Fruit fly (Drosophila melanogaster) whole organism, embryonic: ENCODE results near the gene LpR1.

ENCODE experiments used
- Ada2b ChIP-seq: fragments of 200-800 bp; sonication (Bioruptor generic); IDR thresholded peaks from 2 replicates; pipeline ENCODE4 v1.3.6; 2022; ENCODE audit warnings: missing biosample characterization, missing genetic modification characterization
- B-H2 ChIP-seq: fragments of 200-800 bp; sonication (Bioruptor generic); optimal IDR thresholded peaks from 2 replicates; lab custom pipeline; 2018; ENCODE audit warnings: missing biosample characterization, mild to moderate bottlenecking, missing genetic modification characterization
- CG10431 ChIP-seq: fragments of 200-800 bp; sonication (Bioruptor generic); optimal IDR thresholded peaks from 3 replicates; lab custom pipeline; 2018; ENCODE audit warnings: missing biosample characterization, mild to moderate bottlenecking, missing genetic modification characterization
- CG10959 ChIP-seq: fragments of 200-800 bp; sonication (Bioruptor generic); IDR thresholded peaks from 2 replicates; pipeline ENCODE4 v1.3.6; 2022; ENCODE audit warnings: missing biosample characterization, missing genetic modification characterization
- CG12744 ChIP-seq: fragments of 200-800 bp; sonication (Bioruptor generic); optimal IDR thresholded peaks from 2 replicates; lab custom pipeline; 2016; ENCODE audit warnings: missing biosample characterization, missing genetic modification characterization
- CG15011 ChIP-seq: fragments of 200-800 bp; sonication (Bioruptor generic); optimal IDR thresholded peaks from 3 replicates; lab custom pipeline; 2018; ENCODE audit warnings: missing biosample characterization, mild to moderate bottlenecking, missing genetic modification characterization
- CG1647 ChIP-seq: fragments of 200-800 bp; sonication (Bioruptor generic); optimal IDR thresholded peaks from 3 replicates; lab custom pipeline; 2016; ENCODE audit warnings: missing biosample characterization, missing genetic modification characterization
- CG17802 ChIP-seq: fragments of 200-800 bp; sonication (Bioruptor generic); optimal IDR thresholded peaks from 2 replicates; lab custom pipeline; 2018; ENCODE audit warnings: missing biosample characterization, mild to moderate bottlenecking, missing genetic modification characterization, moderate library complexity
- CG18262 ChIP-seq: fragments of 200-800 bp; optimal IDR thresholded peaks from 3 replicates; lab custom pipeline; 2019; ENCODE audit warnings: missing biosample characterization, mild to moderate bottlenecking, missing genetic modification characterization, moderate library complexity
- CG2199 ChIP-seq: fragments of 200-800 bp; sonication (Bioruptor generic); IDR thresholded peaks from 3 replicates; pipeline ENCODE4 v1.3.6; 2022; ENCODE audit warnings: missing biosample characterization, missing genetic modification characterization
- CG2678 ChIP-seq: fragments of 200-800 bp; sonication (Bioruptor generic); optimal IDR thresholded peaks from 3 replicates; lab custom pipeline; 2019; ENCODE audit warnings: missing biosample characterization, mild to moderate bottlenecking, missing genetic modification characterization, moderate library complexity
- CG30403 ChIP-seq: fragments of 200-800 bp; sonication (Bioruptor generic); optimal IDR thresholded peaks from 3 replicates; lab custom pipeline; 2016; ENCODE audit warnings: missing biosample characterization, missing genetic modification characterization
- CG3163 ChIP-seq: fragments of 200-800 bp; sonication (Bioruptor generic); optimal IDR thresholded peaks from 3 replicates; lab custom pipeline; 2016; ENCODE audit warnings: missing biosample characterization, missing genetic modification characterization
- CG34376 ChIP-seq: fragments of 200-800 bp; sonication (Bioruptor generic); optimal IDR thresholded peaks from 2 replicates; lab custom pipeline; 2018; ENCODE audit warnings: missing biosample characterization, mild to moderate bottlenecking, missing genetic modification characterization
- CG4328 ChIP-seq: fragments of 200-800 bp; sonication (Bioruptor generic); optimal IDR thresholded peaks from 3 replicates; lab custom pipeline; 2017; ENCODE audit warnings: missing biosample characterization, missing genetic modification reagents, missing genetic modification characterization
- CG4707 ChIP-seq: fragments of 200-800 bp; sonication (Bioruptor generic); optimal IDR thresholded peaks from 2 replicates; lab custom pipeline; 2018; ENCODE audit warnings: missing biosample characterization, mild to moderate bottlenecking, missing genetic modification characterization, moderate library complexity
- Deaf1 ChIP-seq: fragments of 200-800 bp; optimal IDR thresholded peaks from 3 replicates; lab custom pipeline; 2019; ENCODE audit warnings: missing biosample characterization, mild to moderate bottlenecking, missing genetic modification characterization, moderate library complexity
- Eip74EF ChIP-seq, 2 experiments: fragments of 200-800 bp in 1 of 2; fragments of >200 bp in 1 of 2; sonication (Bioruptor generic) in 1 of 2; optimal IDR thresholded peaks; 2 replicates each; lab custom pipeline; 2017 to 2019; ENCODE audit warnings: missing biosample characterization in 2 of 2, missing genetic modification characterization in 2 of 2, mild to moderate bottlenecking in 1 of 2, moderate library complexity in 1 of 2
- Ets97D ChIP-seq: fragments of 200-800 bp; sonication (Bioruptor generic); optimal IDR thresholded peaks from 3 replicates; lab custom pipeline; 2016; ENCODE audit warnings: missing biosample characterization, missing genetic modification characterization
- Fer2 ChIP-seq: fragments of 200-800 bp; sonication (Bioruptor generic); optimal IDR thresholded peaks from 2 replicates; lab custom pipeline; 2018; ENCODE audit warnings: missing biosample characterization, mild to moderate bottlenecking, missing genetic modification characterization, moderate library complexity
- Fer3 ChIP-seq: fragments of 200-800 bp; sonication (Bioruptor generic); optimal IDR thresholded peaks from 2 replicates; lab custom pipeline; 2018; ENCODE audit warnings: missing biosample characterization, mild to moderate bottlenecking, missing genetic modification characterization, moderate library complexity
- GATAe ChIP-seq: fragments of 200-800 bp; sonication (Bioruptor generic); conservative IDR thresholded peaks from 2 replicates; pipeline ENCODE4 v1.3.6; 2022; ENCODE audit warnings: missing biosample characterization, missing genetic modification characterization
- H2.0 ChIP-seq: fragments of 200-800 bp; sonication (Bioruptor generic); IDR thresholded peaks from 2 replicates; pipeline ENCODE4 v1.3.6; 2022; ENCODE audit warnings: missing biosample characterization, missing genetic modification characterization
- HHEX ChIP-seq: fragments of 200-800 bp; sonication (Bioruptor generic); optimal IDR thresholded peaks from 3 replicates; lab custom pipeline; 2017; ENCODE audit warnings: missing biosample characterization, mild to moderate bottlenecking, missing genetic modification characterization, missing genetic modification reagents
- HmgZ ChIP-seq: fragments of 200-800 bp; sonication (Bioruptor generic); optimal IDR thresholded peaks from 2 replicates; lab custom pipeline; 2018; ENCODE audit warnings: missing biosample characterization, mild to moderate bottlenecking, missing genetic modification characterization
- Hmx ChIP-seq: fragments of 200-800 bp; sonication (Bioruptor generic); optimal IDR thresholded peaks from 2 replicates; lab custom pipeline; 2016; ENCODE audit warnings: missing biosample characterization, missing genetic modification characterization
- Hr3 ChIP-seq: fragments of 200-800 bp; sonication (Bioruptor generic); optimal IDR thresholded peaks from 3 replicates; lab custom pipeline; 2016; ENCODE audit warnings: missing biosample characterization, missing genetic modification characterization
- Hr39 ChIP-seq: fragments of >200 bp; optimal IDR thresholded peaks from 2 replicates; lab custom pipeline; 2017
- Hr78 ChIP-seq, 2 experiments: fragments of 200-800 bp in 1 of 2; fragments of >200 bp in 1 of 2; sonication (Bioruptor generic) in 1 of 2; optimal IDR thresholded peaks; 2 replicates each; lab custom pipeline; 2017 to 2019; ENCODE audit warnings: missing biosample characterization in 2 of 2, missing genetic modification characterization in 2 of 2, mild to moderate bottlenecking in 1 of 2, moderate library complexity in 1 of 2
- Med ChIP-seq: fragments of 200-800 bp; sonication (Bioruptor generic); peaks from one replicate; lab custom pipeline; 2016; ENCODE audit warnings: missing biosample characterization, missing genetic modification characterization, mild to moderate bottlenecking, inconsistent platforms, moderate library complexity
- Nf-YC ChIP-seq: fragments of 200-800 bp; optimal IDR thresholded peaks from 3 replicates; lab custom pipeline; 2019; ENCODE audit warnings: missing biosample characterization, mild to moderate bottlenecking, missing genetic modification characterization, moderate library complexity
- Pdp1 ChIP-seq, 2 experiments: fragments of 200-800 bp; sonication (Bioruptor generic); optimal IDR thresholded peaks; 3 replicates each; lab custom pipeline; 2016; ENCODE audit warnings: missing biosample characterization in 2 of 2, missing genetic modification characterization in 2 of 2, mild to moderate bottlenecking in 1 of 2, moderate library complexity in 1 of 2
- Ravus ChIP-seq: fragments of 200-800 bp; sonication (Bioruptor generic); IDR thresholded peaks from 2 replicates; pipeline ENCODE4 v1.3.6; 2022; ENCODE audit warnings: missing biosample characterization, missing genetic modification characterization
- Sry-δ ChIP-seq: fragments of 200-800 bp; sonication (Bioruptor generic); optimal IDR thresholded peaks from 2 replicates; lab custom pipeline; 2016; ENCODE audit warnings: missing biosample characterization, missing genetic modification characterization
- Trl ChIP-seq, 3 experiments: fragments of >200 bp in 2 of 3; fragments of 200-800 bp in 1 of 3; sonication (Bioruptor generic) in 1 of 3; optimal IDR thresholded peaks; 2 replicates in 1 of 3; 3 replicates in 2 of 3; lab custom pipeline; 2016 to 2017; ENCODE audit warnings: missing biosample characterization in 1 of 3, missing genetic modification characterization in 1 of 3
- cg ChIP-seq: fragments of 200-800 bp; sonication (Bioruptor generic); optimal IDR thresholded peaks from 3 replicates; lab custom pipeline; 2019; ENCODE audit warnings: missing biosample characterization, mild to moderate bottlenecking, missing genetic modification characterization, moderate library complexity
- chinmo ChIP-seq: fragments of 200-800 bp; sonication (Bioruptor generic); IDR thresholded peaks from 4 replicates; pipeline ENCODE4 v1.3.6; 2022; ENCODE audit warnings: missing biosample characterization, missing genetic modification characterization; ENCODE audit not compliant: partially characterized antibody
- ems ChIP-seq: fragments of 200-800 bp; sonication (Bioruptor generic); optimal IDR thresholded peaks from 3 replicates; lab custom pipeline; 2016; ENCODE audit warnings: missing biosample characterization, missing genetic modification characterization
- exex ChIP-seq: fragments of 200-800 bp; sonication (Bioruptor generic); optimal IDR thresholded peaks from 4 replicates; lab custom pipeline; 2018; ENCODE audit warnings: missing biosample characterization, mild to moderate bottlenecking, missing genetic modification characterization, moderate library complexity
- gcm2 ChIP-seq: fragments of 200-800 bp; sonication (Bioruptor generic); optimal IDR thresholded peaks from 2 replicates; lab custom pipeline; 2016; ENCODE audit warnings: missing biosample characterization, missing genetic modification characterization
- grn ChIP-seq: fragments of 200-800 bp; sonication (Bioruptor generic); optimal IDR thresholded peaks from 3 replicates; lab custom pipeline; 2017; ENCODE audit warnings: missing biosample characterization, missing genetic modification characterization
- lab ChIP-seq: fragments of 200-800 bp; sonication (Bioruptor generic); optimal IDR thresholded peaks from 3 replicates; lab custom pipeline; 2017; ENCODE audit warnings: missing biosample characterization, missing genetic modification characterization, mild to moderate bottlenecking, moderate library complexity, missing genetic modification reagents
- mirr ChIP-seq: fragments of 200-800 bp; sonication (Bioruptor generic); optimal IDR thresholded peaks from 3 replicates; lab custom pipeline; 2018; ENCODE audit warnings: missing biosample characterization, mild to moderate bottlenecking, missing genetic modification characterization
- row ChIP-seq: fragments of 200-800 bp; sonication (Bioruptor generic); IDR thresholded peaks from 3 replicates; pipeline ENCODE4 v1.3.6; 2022; ENCODE audit warnings: missing biosample characterization, missing genetic modification characterization
- sd ChIP-seq: fragments of 200-800 bp; sonication (Bioruptor generic); optimal IDR thresholded peaks from 3 replicates; lab custom pipeline; 2018; ENCODE audit warnings: missing biosample characterization, mild to moderate bottlenecking, missing genetic modification characterization, moderate library complexity
- sens ChIP-seq: fragments of 200-800 bp; sonication (Bioruptor generic); peaks from one replicate; lab custom pipeline; 2016; ENCODE audit warnings: missing biosample characterization, missing genetic modification characterization
- sqz ChIP-seq: fragments of 200-800 bp; sonication (Bioruptor generic); optimal IDR thresholded peaks from 3 replicates; lab custom pipeline; 2018; ENCODE audit warnings: missing biosample characterization, mild to moderate bottlenecking, missing genetic modification characterization
- sug ChIP-seq: fragments of 200-800 bp; optimal IDR thresholded peaks from 2 replicates; lab custom pipeline; 2019; ENCODE audit warnings: missing biosample characterization, mild to moderate bottlenecking, missing genetic modification characterization, moderate library complexity

The LpR1 gene

dm6 chr3R:25735801-25736068 is 27.2 kb downstream of the LpR1 start:
- TF ChIP-seq ems (GFP tag; lab: Kevin White, UChicago), result no peak
- no peak for TF ChIP-seq CG4707 (GFP tag; lab: Kevin White, UChicago)
- peak; percentile 78; the same call in 1 of the 4 replicates for TF ChIP-seq chinmo
- no peak for TF ChIP-seq Ravus (GFP tag; lab: Robert Waterston, UW)
- no peak for TF ChIP-seq CG10959
- TF ChIP-seq Nf-YC, result peak; percentile 4
- TF ChIP-seq B-H2 (GFP tag; lab: Kevin White, UChicago), result peak; percentile 12
- peak in 1 of 2 experiments; percentile 46 for TF ChIP-seq Trl (optimal IDR thresholded peaks at IDR 0.05; lab: Kevin White, UChicago)
- no peak for TF ChIP-seq Trl (GFP tag; optimal IDR thresholded peaks at IDR 0.05; lab: Kevin White, UChicago)
- no peak for TF ChIP-seq Fer3 (tag; lab: Kevin White, UChicago)
- no peak for TF ChIP-seq cg (GFP tag; lab: Kevin White, UChicago)

dm6 chr3R:25734967-25735800 is 27.7 kb downstream of the LpR1 start:
- TF ChIP-seq Hr3 (GFP tag; lab: Kevin White, UChicago) (no peak), CG12744 (GFP tag; lab: Kevin White, UChicago) (no peak), CG10431 (GFP tag; lab: Kevin White, UChicago) (no peak), HmgZ (tag; lab: Kevin White, UChicago) (no peak), CG15011 (GFP tag; lab: Kevin White, UChicago) (no peak), Hr39 (lab: Kevin White, UChicago) (no peak), Hr78 (GFP tag; optimal IDR thresholded peaks at IDR 0.05; lab: Kevin White, UChicago) (peak in 1 of 2 experiments; percentile 85), mirr (GFP tag; lab: Kevin White, UChicago) (peak; percentile 68), Fer2 (tag; lab: Kevin White, UChicago) (no peak), gcm2 (GFP tag; lab: Kevin White, UChicago) (no peak), Eip74EF (GFP tag; optimal IDR thresholded peaks at IDR 0.05; lab: Kevin White, UChicago) (no peak), sens (GFP tag; lab: Kevin White, UChicago) (peak; percentile 52), CG1647 (no peak), CG2199 (no peak), CG17802 (tag; lab: Kevin White, UChicago) (no peak), sug (tag; lab: Kevin White, UChicago) (peak; percentile 46), Sry-δ (GFP tag; lab: Kevin White, UChicago) (no peak), Pdp1 (GFP tag; optimal IDR thresholded peaks at IDR 0.05; lab: Kevin White, UChicago) (peak in 1 of 2 experiments; percentile 91), lab (peak; percentile 21), GATAe (peak; percentile 18; the same call in 1 of the 2 replicates), CG4328 (GFP tag; lab: Kevin White, UChicago) (no peak), exex (tag; lab: Kevin White, UChicago) (peak; percentile 89), HHEX (no peak), CG34376 (peak; percentile 33), H2.0 (GFP tag; lab: Robert Waterston, UW) (no peak), Med (GFP tag; lab: Kevin White, UChicago) (no peak), CG2678 (tag; lab: Kevin White, UChicago) (peak; percentile 3), Ada2b (GFP tag; lab: Robert Waterston, UW) (no peak), CG30403 (GFP tag; lab: Kevin White, UChicago) (no peak), Ets97D (no peak), sd (tag; lab: Kevin White, UChicago) (peak; percentile 73), row (GFP tag; lab: Robert Waterston, UW) (no peak), Trl (optimal IDR thresholded peaks at IDR 0.05; lab: Kevin White, UChicago) (peak; percentile 33 to 76), Trl (GFP tag; optimal IDR thresholded peaks at IDR 0.05; lab: Kevin White, UChicago) (no peak), sqz (GFP tag; lab: Kevin White, UChicago) (peak; percentile 47), CG3163 (GFP tag; lab: Kevin White, UChicago) (peak; percentile 87), CG18262 (no peak), Hmx (GFP tag; lab: Kevin White, UChicago) (no peak), grn (peak; percentile 67), Deaf1 (tag; lab: Kevin White, UChicago) (peak; percentile 68)
